Worm (Caenorhabditis elegans): ENCODE data around the gene F21H7.12.

Gene F21H7.12

DNA sequence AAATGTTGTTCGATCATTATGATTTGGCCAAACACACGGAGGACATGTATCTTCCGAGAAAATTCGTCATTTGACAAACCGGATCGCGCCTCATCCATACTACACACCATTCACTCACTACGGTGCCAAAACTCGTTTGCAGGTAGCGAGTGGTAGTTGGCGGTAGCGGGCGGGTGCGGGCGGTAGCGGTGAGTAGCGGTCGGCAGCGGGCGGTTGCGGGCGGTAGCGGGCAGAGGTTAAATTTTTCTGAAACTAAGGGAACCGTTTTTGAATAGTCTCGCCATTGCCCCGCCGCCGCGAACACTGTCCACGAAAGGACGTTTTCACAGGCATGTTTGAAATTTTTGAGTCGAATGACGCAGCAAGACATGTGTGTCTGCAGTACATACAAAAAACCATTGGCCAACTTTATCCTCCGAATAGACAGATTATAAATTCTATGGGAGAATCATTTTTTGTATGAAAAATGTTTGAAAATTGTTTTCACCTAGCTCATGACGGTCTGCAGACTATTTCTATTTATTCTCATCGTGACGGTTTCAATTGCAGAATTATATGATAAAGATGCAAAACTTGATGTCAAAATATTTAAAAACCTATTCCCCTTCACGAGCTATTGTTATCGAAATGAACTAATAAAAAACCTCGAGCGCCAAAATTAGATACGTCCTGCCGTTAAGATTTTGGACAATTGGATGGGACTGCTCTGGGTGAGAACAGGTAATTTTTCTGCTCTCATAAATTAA lies 19.5 kb upstream of the F21H7.12 start, which contains the start of gene F11A5.16:
Gene F11A5.16, plus strand, starts transcription at position 696 of the 746 bp plus-strand sequence.
- peak; percentile 63 for TF ChIP-seq set-16 (GFP tag; IDR thresholded peaks at IDR 0.05)
- TF ChIP-seq lsy-2 (tag; optimal IDR thresholded peaks at IDR 0.05): no peak
- no peak for TF ChIP-seq spr-3 (GFP tag; optimal IDR thresholded peaks at IDR 0.05)
- TF ChIP-seq ctbp-1 (GFP tag; IDR thresholded peaks at IDR 0.05): no peak

DNA sequence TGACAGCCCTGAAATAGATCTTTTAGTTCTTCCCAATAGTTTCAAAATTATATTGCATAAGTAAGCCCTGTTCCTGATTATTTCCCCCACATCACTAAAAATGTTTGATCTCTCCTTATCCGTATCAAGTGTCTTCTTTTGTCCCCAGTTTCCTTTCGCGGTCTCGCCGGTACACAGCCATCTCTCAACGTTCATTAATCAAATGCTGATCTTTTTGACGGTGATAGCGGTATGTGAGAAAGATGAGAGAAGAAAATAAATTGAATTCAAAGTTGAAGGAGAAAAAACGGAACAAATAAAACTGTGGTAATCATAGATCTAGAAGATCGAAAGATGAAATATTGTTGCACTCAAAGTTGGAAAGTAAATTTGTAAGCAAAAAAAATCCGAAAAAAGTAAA lies 18.3 kb upstream of the F21H7.12 start:
- TF ChIP-seq fkh-10 (GFP tag; optimal IDR thresholded peaks at IDR 0.05) (no peak), unc-62 (GFP tag; optimal IDR thresholded peaks at IDR 0.05 in 1 of 2) (peak in 1 of 2 experiments; percentile 60), unc-62 (tag; optimal IDR thresholded peaks at IDR 0.05) (no peak), aha-1 (tag) (peak; percentile 8), madf-5 (GFP tag; IDR thresholded peaks at IDR 0.05) (no peak), hmg-1.1 (GFP tag; IDR thresholded peaks at IDR 0.05) (no peak), F44E2.7 (GFP tag; IDR thresholded peaks at IDR 0.05) (no peak), nhr-28 (tag; optimal IDR thresholded peaks at IDR 0.05) (peak; percentile 9), daf-19 (GFP tag; conservative IDR thresholded peaks at IDR 0.05) (no peak), mes-2 (tag; optimal IDR thresholded peaks at IDR 0.05; ENCODE audit: poor library complexity, severe bottlenecking) (no peak), dpl-1 (GFP tag; optimal IDR thresholded peaks at IDR 0.05) (no peak), php-3 (GFP tag; IDR thresholded peaks at IDR 0.05) (no peak), nhr-41 (GFP tag; IDR thresholded peaks at IDR 0.05) (no peak), lin-29 (GFP tag; IDR thresholded peaks at IDR 0.05) (no peak)

DNA sequence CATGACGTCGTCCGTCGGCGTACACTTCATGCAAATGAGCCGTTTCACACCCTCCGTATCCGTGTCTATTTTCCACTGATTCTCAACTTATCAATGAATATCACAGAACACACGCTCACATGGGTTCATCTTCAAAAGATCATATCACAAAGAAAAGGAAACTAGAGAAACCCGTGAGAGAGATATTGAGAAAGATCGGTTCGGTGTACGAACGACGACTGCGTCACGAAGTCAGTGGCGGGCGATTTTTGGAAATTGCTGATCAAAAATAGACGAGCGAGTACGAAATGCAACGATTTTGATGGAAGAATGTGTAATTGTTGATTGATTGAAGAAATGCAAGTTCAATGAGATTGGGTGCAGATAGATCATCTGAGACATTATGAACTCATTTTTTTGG lies 16.6 kb upstream of the F21H7.12 start:
- TF ChIP-seq nhr-42 (GFP tag; IDR thresholded peaks at IDR 0.05) (no peak), nhr-28 (tag; optimal IDR thresholded peaks at IDR 0.05) (peak; percentile 70), nhr-102 (tag; optimal IDR thresholded peaks at IDR 0.05) (no peak), dmd-6 (GFP tag; IDR thresholded peaks at IDR 0.05) (peak; percentile 90), nhr-48 (tag; optimal IDR thresholded peaks at IDR 0.05) (peak; percentile 89), tra-1 (GFP tag; IDR thresholded peaks at IDR 0.05) (0 out of 2 replicates have a peak, but pooled peaks have one; percentile 29), hlh-30 (tag; optimal IDR thresholded peaks at IDR 0.05; ENCODE audit: insufficient read depth) (peak; percentile 41), unc-62 (GFP tag; optimal IDR thresholded peaks at IDR 0.05 in 1 of 2) (peak in 1 of 2 experiments; percentile 82), unc-62 (tag; optimal IDR thresholded peaks at IDR 0.05) (no peak), mdl-1 (tag; optimal IDR thresholded peaks at IDR 0.05) (peak in 1 of 2 experiments; percentile 63), hlh-11 (tag; optimal IDR thresholded peaks at IDR 0.05) (peak; percentile 65), jun-1 (tag; optimal IDR thresholded peaks at IDR 0.05) (no peak), zfp-3 (GFP tag; conservative IDR thresholded peaks at IDR 0.05) (no peak)

DNA sequence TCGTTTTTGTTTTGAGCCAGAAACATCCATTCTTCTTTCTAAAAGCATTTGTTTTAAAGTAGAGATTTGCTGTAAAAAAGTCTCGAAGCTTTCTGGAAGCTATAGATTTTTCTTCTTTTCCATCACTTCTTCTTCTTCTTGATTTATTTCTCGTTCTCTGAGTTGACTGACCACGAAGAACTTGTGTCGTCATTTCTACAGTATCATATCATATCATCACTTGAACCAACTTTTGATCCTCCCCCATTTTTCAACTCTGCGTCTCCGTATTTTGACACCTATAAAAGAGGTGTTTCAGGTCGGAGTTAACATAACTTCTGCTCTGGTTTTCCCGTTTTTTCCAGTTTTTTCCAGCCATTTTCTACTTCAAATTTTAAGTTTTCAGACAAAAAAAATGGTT lies 15.5 kb upstream of the F21H7.12 start, which contains the start of gene F11A5.9:
Gene F11A5.9, plus strand, starts transcription at position 386 of the 400 bp plus-strand sequence.
- peak in 1 of 2 experiments; percentile 69 for TF ChIP-seq unc-62 (GFP tag; optimal IDR thresholded peaks at IDR 0.05 in 1 of 2)
- TF ChIP-seq unc-62 (tag; optimal IDR thresholded peaks at IDR 0.05): no peak
- TF ChIP-seq skn-1 (tag; optimal IDR thresholded peaks at IDR 0.05): no peak
- TF ChIP-seq mdl-1 (tag; optimal IDR thresholded peaks at IDR 0.05): peak in 1 of 2 experiments; percentile 5
- TF ChIP-seq nhr-28 (tag; optimal IDR thresholded peaks at IDR 0.05): peak; percentile 24

DNA sequence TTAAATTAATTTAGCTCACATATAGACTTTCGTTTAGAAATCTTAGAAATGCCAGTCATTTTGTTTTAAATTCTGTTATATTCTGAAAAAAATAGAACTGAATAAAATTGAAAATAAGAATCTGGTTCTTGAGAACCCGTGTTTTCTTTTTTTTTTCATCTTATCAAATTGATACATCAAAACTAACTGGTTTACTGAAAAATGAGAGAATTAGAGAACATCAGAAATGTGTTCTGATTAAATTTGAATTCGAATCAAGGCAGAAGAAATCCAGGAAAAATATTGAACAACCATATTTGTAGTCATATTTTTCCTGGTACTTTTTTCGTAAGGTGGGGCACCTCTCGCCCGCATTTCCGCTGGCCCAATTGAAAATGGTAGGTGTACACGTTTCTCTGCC lies 11.4 kb upstream of the F21H7.12 start, which contains the start of gene F11A5.15:
Gene F11A5.15, minus strand, starts transcription at position 101 of the 400 bp plus-strand sequence.
- peak in 1 of 2 experiments; percentile 67 for TF ChIP-seq unc-62 (GFP tag; optimal IDR thresholded peaks at IDR 0.05 in 1 of 2)
- TF ChIP-seq unc-62 (tag; optimal IDR thresholded peaks at IDR 0.05): no peak
- TF ChIP-seq aha-1 (tag): peak; percentile 87
- no peak for TF ChIP-seq madf-9 (GFP tag; conservative IDR thresholded peaks at IDR 0.05)
- TF ChIP-seq unc-39 (tag; optimal IDR thresholded peaks at IDR 0.05): no peak

Measured in whole organism, L4 larva.